Worm (Caenorhabditis elegans) whole organism, L2 larva: Measurements from ENCODE around the gene C05D11.5.

ENCODE experiments used
- C34F6.9 ChIP-seq: fragments of 150-350 bp; optimal IDR thresholded peaks from 2 replicates; lab custom pipeline; 2014; ENCODE audit warnings: missing biosample characterization, missing genetic modification characterization
- ama-1 ChIP-seq: fragments of 150-350 bp; optimal IDR thresholded peaks from 2 replicates; lab custom pipeline; 2018; ENCODE audit warnings: inconsistent platforms
- blmp-1 ChIP-seq: sonication (generic microtip); optimal IDR thresholded peaks from 2 replicates; lab custom pipeline; 2017; ENCODE audit warnings: missing genetic modification characterization, mild to moderate bottlenecking, missing compliant biosample characterization, antibody characterized with exemption, moderate library complexity; ENCODE audit not compliant: insufficient read depth
- ceh-16 ChIP-seq: fragments of 150-350 bp; optimal IDR thresholded peaks from 2 replicates; lab custom pipeline; 2014; ENCODE audit warnings: missing biosample characterization, missing genetic modification characterization
- ceh-82 ChIP-seq: fragments of 150-350 bp; optimal IDR thresholded peaks from 2 replicates; lab custom pipeline; 2014; ENCODE audit warnings: missing biosample characterization, missing genetic modification characterization
- egl-27 ChIP-seq: sonication (generic microtip); optimal IDR thresholded peaks from 3 replicates; lab custom pipeline; 2017; ENCODE audit warnings: missing biosample characterization, missing genetic modification reagents, missing genetic modification characterization
- fos-1 ChIP-seq: fragments of 150-350 bp; optimal IDR thresholded peaks from 2 replicates; lab custom pipeline; 2014; ENCODE audit warnings: missing biosample characterization, missing genetic modification characterization
- lin-13 ChIP-seq: fragments of 150-350 bp; optimal IDR thresholded peaks from 2 replicates; lab custom pipeline; 2014; ENCODE audit warnings: missing biosample characterization, missing genetic modification reagents, missing genetic modification characterization
- mdl-1 ChIP-seq, 2 experiments: fragments of 150-350 bp in 1 of 2; sonication (generic microtip) in 1 of 2; optimal IDR thresholded peaks; 2 replicates each; lab custom pipeline; 2017; ENCODE audit warnings: missing biosample characterization in 2 of 2, missing genetic modification characterization in 2 of 2
- sma-9 ChIP-seq, 2 experiments: fragments of 150-350 bp in 1 of 2; sonication (generic microtip) in 1 of 2; optimal IDR thresholded peaks; 2 replicates each; lab custom pipeline; 2014 to 2016; ENCODE audit warnings: missing genetic modification characterization in 2 of 2, mild to moderate bottlenecking in 1 of 2, missing biosample characterization in 1 of 2, missing compliant biosample characterization in 1 of 2, missing genetic modification reagents in 1 of 2, moderate library complexity in 1 of 2

ce11 chrIII:6389533-6389932 lies 22.3 kb downstream of the C05D11.5 start, which contains the start of gene C16A3.2:
- TF ChIP-seq ama-1 (lab: Kevin White, UChicago) (no peak), lin-13 (GFP tag; lab: Kevin White, UChicago) (no peak), ceh-16 (tag; lab: Kevin White, UChicago) (no peak), mdl-1 (tag; optimal IDR thresholded peaks at IDR 0.05; lab: Kevin White, UChicago) (no peak), sma-9 (GFP tag; optimal IDR thresholded peaks at IDR 0.05; lab: Kevin White, UChicago) (no peak), sma-9 (tag; optimal IDR thresholded peaks at IDR 0.05; lab: Kevin White, UChicago) (no peak), egl-27 (tag; lab: Kevin White, UChicago) (no peak), blmp-1 (tag; lab: Kevin White, UChicago) (no peak), ceh-82 (no peak), fos-1 (tag; lab: Kevin White, UChicago) (no peak), C34F6.9 (no peak)
